Fruit fly (Drosophila melanogaster): ENCODE measurements around the gene Pka-R1.

Gene Pka-R1

DNA sequence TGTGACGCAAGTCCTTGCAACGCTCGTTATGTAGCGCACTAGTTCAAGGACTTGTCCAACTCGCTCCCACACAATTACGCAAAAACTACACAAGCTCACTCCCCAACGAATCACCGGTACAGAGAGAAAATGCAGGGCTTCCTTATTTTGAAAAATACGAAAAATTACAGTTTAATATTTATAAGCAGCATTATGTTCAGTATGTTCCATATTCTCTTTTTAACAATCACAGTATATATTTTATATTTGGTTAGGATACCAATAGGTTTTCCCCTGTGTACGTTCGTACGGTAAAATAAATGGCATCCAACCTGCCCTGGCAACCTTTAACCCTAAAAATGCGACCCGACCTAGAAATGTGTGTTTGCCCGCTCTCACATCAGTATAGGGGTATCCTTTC is 68.1 kb downstream of the Pka-R1 start (continued):
- TF ChIP-seq slbo (GFP tag; IDR thresholded peaks at IDR 0.05) (peak; percentile 16; the same call in 1 of the 2 replicates), Doc2 (GFP tag; IDR thresholded peaks at IDR 0.05) (no peak), CG9437 (GFP tag; optimal IDR thresholded peaks at IDR 0.05) (no peak), dysf (GFP tag; IDR thresholded peaks at IDR 0.05) (peak; percentile 27; the same call in 1 of the 3 replicates), vfl (GFP tag; optimal IDR thresholded peaks at IDR 0.05) (no peak), CG9876 (GFP tag; optimal IDR thresholded peaks at IDR 0.05) (no peak), prd (optimal IDR thresholded peaks at IDR 0.05) (no peak), prd (GFP tag; IDR thresholded peaks at IDR 0.05) (no peak), CG4730 (GFP tag; IDR thresholded peaks at IDR 0.05) (no peak), sens (GFP tag) (peak; percentile 41), CrebB (tag; optimal IDR thresholded peaks at IDR 0.05) (no peak), Oli (tag; optimal IDR thresholded peaks at IDR 0.05) (no peak), Dad (GFP tag; optimal IDR thresholded peaks at IDR 0.05) (no peak), CG15269 (tag; optimal IDR thresholded peaks at IDR 0.05) (peak; percentile 12), kni (GFP tag; optimal IDR thresholded peaks at IDR 0.05) (no peak), dpn (GFP tag; optimal IDR thresholded peaks at IDR 0.05) (peak in 1 of 2 experiments; percentile 8), CG9932 (GFP tag; IDR thresholded peaks at IDR 0.05) (0 out of 2 replicates have a peak, but pooled peaks have one; percentile 39), Awh (GFP tag; IDR thresholded peaks at IDR 0.05) (no peak), knrl (GFP tag; IDR thresholded peaks at IDR 0.05; ENCODE audit: partially characterized antibody) (no peak), Hmr (GFP tag; optimal IDR thresholded peaks at IDR 0.05) (peak; percentile 16), Mes4 (GFP tag; optimal IDR thresholded peaks at IDR 0.05) (no peak), CG2120 (GFP tag; optimal IDR thresholded peaks at IDR 0.05) (peak; percentile 46), CG10274 (GFP tag; optimal IDR thresholded peaks at IDR 0.05) (no peak), CG18599 (GFP tag; optimal IDR thresholded peaks at IDR 0.05) (peak; percentile 65)

DNA sequence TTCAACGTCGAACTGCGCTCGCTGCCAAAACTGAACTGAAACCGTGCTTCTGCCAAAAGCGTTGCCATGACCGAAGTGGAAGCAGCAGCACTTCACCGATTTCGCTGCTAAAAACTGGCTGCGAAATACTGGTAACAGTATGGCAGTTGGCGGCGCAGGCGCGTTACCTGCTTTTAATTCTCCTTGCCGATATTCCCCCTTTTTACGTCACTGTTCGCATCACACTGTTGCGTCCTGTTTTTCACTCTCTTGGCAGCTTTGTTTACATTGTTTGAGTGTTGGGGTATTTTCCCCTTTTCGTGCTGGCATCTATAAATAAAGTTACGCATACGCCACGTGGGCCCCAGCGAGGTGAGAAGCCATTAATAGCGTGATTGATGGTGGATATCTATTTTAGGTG is 69.3 kb downstream of the Pka-R1 start, which contains the start of gene CG32432:
Gene CG32432 (minus strand): TSS at position 17 of the 400 bp plus-strand sequence.
- TF ChIP-seq CG7987 (GFP tag; optimal IDR thresholded peaks at IDR 0.05) (no peak), zen2 (GFP tag; IDR thresholded peaks at IDR 0.05; ENCODE audit: partially characterized antibody) (0 out of 3 replicates have a peak, but pooled peaks have one; percentile 9), Jarid2 (GFP tag; optimal IDR thresholded peaks at IDR 0.05) (peak; percentile 15), Rx (GFP tag; IDR thresholded peaks at IDR 0.05) (no peak), CG11723 (GFP tag; optimal IDR thresholded peaks at IDR 0.05) (no peak), Xbp1 (GFP tag; optimal IDR thresholded peaks at IDR 0.05) (no peak), ewg (GFP tag; optimal IDR thresholded peaks at IDR 0.05) (peak; percentile 66), cwo (GFP tag; optimal IDR thresholded peaks at IDR 0.05) (no peak), scrt (GFP tag; optimal IDR thresholded peaks at IDR 0.05) (peak; percentile 90), CG7372 (GFP tag; IDR thresholded peaks at IDR 0.05) (0 out of 2 replicates have a peak, but pooled peaks have one; percentile 7)
